Worm (Caenorhabditis elegans) whole organism, L4 larva: ENCODE data around the gene frpr-13.

ENCODE experiments used
- R02D3.7 ChIP-seq: fragments of 150-350 bp; sonication (generic microtip); optimal IDR thresholded peaks from 3 replicates; lab custom pipeline; 2014; ENCODE audit warnings: missing biosample characterization, missing genetic modification characterization
- ceh-82 ChIP-seq: sonication (generic microtip); optimal IDR thresholded peaks from 2 replicates; lab custom pipeline; 2017; ENCODE audit warnings: missing biosample characterization, missing genetic modification characterization
- ctbp-1 ChIP-seq: fragments of 200-800 bp; sonication (Bioruptor generic); IDR thresholded peaks from 2 replicates; pipeline ENCODE4 v1.3.6; 2022; ENCODE audit warnings: missing genetic modification reagents, missing genetic modification characterization, missing compliant biosample characterization
- fkh-10 ChIP-seq: fragments of 150-350 bp; optimal IDR thresholded peaks from 2 replicates; lab custom pipeline; 2014; ENCODE audit warnings: missing biosample characterization, missing genetic modification reagents, missing genetic modification characterization
- lsy-2 ChIP-seq, 2 experiments: fragments of 150-350 bp in 1 of 2; sonication (generic microtip) in 1 of 2; optimal IDR thresholded peaks; 2 replicates each; lab custom pipeline; 2014 to 2017; ENCODE audit warnings: missing biosample characterization in 2 of 2, missing genetic modification characterization in 2 of 2
- mxl-3 ChIP-seq: fragments of 200-800 bp; sonication (Bioruptor generic); optimal IDR thresholded peaks from 2 replicates; lab custom pipeline; 2018; ENCODE audit warnings: mild to moderate bottlenecking, missing genetic modification characterization, missing compliant biosample characterization
- nhr-11 ChIP-seq: fragments of 150-350 bp; optimal IDR thresholded peaks from 2 replicates; lab custom pipeline; 2014; ENCODE audit warnings: missing biosample characterization, missing genetic modification characterization
- nhr-237 ChIP-seq: sonication (generic microtip); optimal IDR thresholded peaks from 2 replicates; lab custom pipeline; 2017; ENCODE audit warnings: missing biosample characterization, missing genetic modification characterization
- nhr-77 ChIP-seq: fragments of 150-350 bp; optimal IDR thresholded peaks from 2 replicates; lab custom pipeline; 2014; ENCODE audit warnings: missing biosample characterization, missing genetic modification characterization
- pqm-1 ChIP-seq: sonication (generic microtip); optimal IDR thresholded peaks from 2 replicates; lab custom pipeline; 2017; ENCODE audit warnings: missing biosample characterization, missing genetic modification characterization
- skn-1 ChIP-seq: fragments of 150-350 bp; optimal IDR thresholded peaks from 2 replicates; lab custom pipeline; 2014; ENCODE audit warnings: missing biosample characterization, missing genetic modification characterization
- snpc-4 ChIP-seq: fragments of 150-350 bp; optimal IDR thresholded peaks from 2 replicates; lab custom pipeline; 2014; ENCODE audit warnings: missing biosample characterization, missing genetic modification characterization

DNA sequence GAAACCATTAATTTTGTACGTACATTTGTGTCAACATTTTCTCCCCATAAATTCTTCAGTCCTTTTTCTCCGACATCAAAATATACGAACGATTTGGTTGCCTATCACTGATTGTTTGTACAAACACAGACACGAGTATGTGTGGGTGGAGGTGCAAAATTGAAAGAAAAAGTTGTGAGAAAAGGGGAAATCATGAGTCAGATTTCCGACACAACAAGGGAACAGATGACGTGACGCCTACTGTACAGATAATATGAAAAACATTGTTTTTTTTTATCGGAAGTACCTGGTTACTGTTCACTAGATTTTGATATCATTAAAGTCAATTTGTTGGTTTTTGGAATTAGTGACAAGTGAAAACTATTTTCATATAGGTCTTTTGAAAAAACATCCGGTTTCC lies 35.4 kb downstream of the frpr-13 start:
- no peak for TF ChIP-seq snpc-4
- no peak for TF ChIP-seq nhr-11
- no peak for TF ChIP-seq R02D3.7 (tag; lab: Kevin White, UChicago)
- TF ChIP-seq pqm-1 = no peak
- no peak for TF ChIP-seq fkh-10 (GFP tag; lab: Kevin White, UChicago)
- no peak for TF ChIP-seq mxl-3 (GFP tag; lab: Kevin White, UChicago)
- no peak for TF ChIP-seq ctbp-1 (GFP tag; lab: Robert Waterston, UW)
- TF ChIP-seq nhr-77 (tag; lab: Kevin White, UChicago) = no peak
- TF ChIP-seq skn-1 (tag; lab: Kevin White, UChicago) = no peak
- no peak for TF ChIP-seq ceh-82
- no peak for TF ChIP-seq nhr-237 (tag; lab: Kevin White, UChicago)
- TF ChIP-seq lsy-2 (tag; optimal IDR thresholded peaks at IDR 0.05; lab: Kevin White, UChicago) = no peak
